Worm (Caenorhabditis elegans) whole organism, young adult: ENCODE measurements around the gene F35H10.5.

Source experiments
- F22D6.2 ChIP-seq: sonication (generic microtip); optimal IDR thresholded peaks from 2 replicates; lab custom pipeline; 2016; ENCODE audit warnings: mild to moderate bottlenecking, missing genetic modification characterization, missing compliant biosample characterization
- F23B12.7 ChIP-seq: sonication (generic microtip); optimal IDR thresholded peaks from 2 replicates; lab custom pipeline; 2017; ENCODE audit warnings: missing genetic modification characterization, mild to moderate bottlenecking, missing compliant biosample characterization, antibody characterized with exemption, moderate library complexity; ENCODE audit not compliant: insufficient read depth
- dox-1 ChIP-seq: fragments of 200-800 bp; sonication (Bioruptor generic); IDR thresholded peaks from 2 replicates; pipeline ENCODE4 v1.3.6; 2022; ENCODE audit warnings: missing genetic modification reagents, missing genetic modification characterization, missing compliant biosample characterization
- egl-18 ChIP-seq: fragments of 200-800 bp; sonication (Bioruptor generic); IDR thresholded peaks from 2 replicates; pipeline ENCODE4 v1.3.6; 2022; ENCODE audit warnings: missing genetic modification reagents, missing genetic modification characterization, missing compliant biosample characterization
- hlh-26 ChIP-seq: fragments of 200-800 bp; sonication (Bioruptor generic); conservative IDR thresholded peaks from 2 replicates; pipeline ENCODE4 v1.3.6; 2022; ENCODE audit warnings: missing genetic modification reagents, missing genetic modification characterization, missing compliant biosample characterization
- rcor-1 ChIP-seq: fragments of 200-800 bp; sonication (Bioruptor generic); IDR thresholded peaks from 2 replicates; pipeline ENCODE4 v1.3.6; 2022; ENCODE audit warnings: missing genetic modification reagents, missing genetic modification characterization, missing compliant biosample characterization
- rpc-1 ChIP-seq, 2 experiments: fragments of 150-350 bp in 1 of 2; sonication (generic microtip) in 1 of 2; optimal IDR thresholded peaks; 2 replicates each; lab custom pipeline; 2014 to 2018; ENCODE audit warnings: missing biosample characterization in 1 of 2, missing genetic modification characterization in 1 of 2, missing genetic modification reagents in 1 of 2, missing genotype in 1 of 2
- unc-62 ChIP-seq: fragments of 150-350 bp; optimal IDR thresholded peaks from 2 replicates; lab custom pipeline; 2014; ENCODE audit warnings: missing biosample characterization, missing genetic modification reagents, missing genetic modification characterization
- ztf-25 ChIP-seq: fragments of 200-800 bp; sonication (Bioruptor generic); IDR thresholded peaks from 2 replicates; pipeline ENCODE4 v1.3.6; 2022; ENCODE audit warnings: missing genetic modification reagents, missing genetic modification characterization, missing compliant biosample characterization

DNA sequence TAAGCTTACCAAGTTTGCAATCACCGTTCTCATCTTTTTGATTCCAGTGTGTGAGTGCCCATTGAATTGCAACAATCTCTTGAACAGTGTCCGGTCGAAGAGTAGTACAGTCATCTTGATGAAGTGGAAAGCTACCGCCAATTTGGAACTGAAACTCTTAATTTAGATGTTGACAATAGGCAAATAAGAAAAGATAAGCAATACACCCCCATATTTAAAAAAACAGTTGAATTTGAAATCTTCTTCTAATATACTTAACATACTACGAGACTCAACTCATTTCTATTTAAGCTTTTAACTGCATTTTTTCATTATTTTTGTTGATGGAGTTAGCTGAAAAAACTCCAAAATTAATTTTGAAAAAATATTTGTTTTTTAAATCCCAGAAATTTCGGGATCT lies 11.5 kb downstream of the F35H10.5 start:
- TF ChIP-seq hlh-26 (GFP tag; lab: Robert Waterston, UW) (no peak), F22D6.2 (tag; lab: Kevin White, UChicago) (no peak), rpc-1 (optimal IDR thresholded peaks at IDR 0.05; lab: Kevin White, UChicago) (no peak), rpc-1 (tag; optimal IDR thresholded peaks at IDR 0.05; lab: Kevin White, UChicago) (no peak), F23B12.7 (no peak), ztf-25 (GFP tag; lab: Robert Waterston, UW) (no peak), rcor-1 (GFP tag; lab: Robert Waterston, UW) (no peak), unc-62 (no peak), egl-18 (GFP tag; lab: Robert Waterston, UW) (no peak), dox-1 (no peak)
